Worm (Caenorhabditis elegans) whole organism, L4 larva: ENCODE results near the gene F57A10.4.

Experiments
- D1046.2 ChIP-seq: fragments of 200-800 bp; sonication (Bioruptor generic); IDR thresholded peaks from 2 replicates; pipeline ENCODE4 v1.3.6; 2022; ENCODE audit warnings: missing genetic modification characterization, missing compliant biosample characterization
- F44E2.7 ChIP-seq: fragments of 200-800 bp; sonication (Bioruptor generic); IDR thresholded peaks from 2 replicates; pipeline ENCODE4 v2.1.2; 2022; ENCODE audit warnings: missing genetic modification characterization, missing compliant biosample characterization
- F49E8.2 ChIP-seq: sonication (generic microtip); optimal IDR thresholded peaks from 2 replicates; lab custom pipeline; 2016; ENCODE audit warnings: missing compliant biosample characterization, mild to moderate bottlenecking, missing genetic modification characterization, borderline replicate concordance
- ceh-28 ChIP-seq: fragments of 150-350 bp; optimal IDR thresholded peaks from 2 replicates; lab custom pipeline; 2014; ENCODE audit warnings: missing biosample characterization, missing genetic modification reagents, missing genetic modification characterization
- lin-13 ChIP-seq: fragments of 150-350 bp; optimal IDR thresholded peaks from 2 replicates; lab custom pipeline; 2014; ENCODE audit warnings: missing biosample characterization, missing genetic modification reagents, missing genetic modification characterization
- lin-39 ChIP-seq: fragments of 150-350 bp; optimal IDR thresholded peaks from 2 replicates; lab custom pipeline; 2014; ENCODE audit warnings: missing biosample characterization, missing genetic modification reagents, missing genetic modification characterization
- lsy-2 ChIP-seq, 2 experiments: fragments of 150-350 bp in 1 of 2; sonication (generic microtip) in 1 of 2; optimal IDR thresholded peaks; 2 replicates each; lab custom pipeline; 2014 to 2017; ENCODE audit warnings: missing biosample characterization in 2 of 2, missing genetic modification characterization in 2 of 2
- nhr-77 ChIP-seq: fragments of 150-350 bp; optimal IDR thresholded peaks from 2 replicates; lab custom pipeline; 2014; ENCODE audit warnings: missing biosample characterization, missing genetic modification characterization
- tag-97 ChIP-seq: fragments of 200-800 bp; sonication (Bioruptor generic); IDR thresholded peaks from 2 replicates; pipeline ENCODE4 v1.3.6; 2022; ENCODE audit warnings: missing genetic modification characterization, missing compliant biosample characterization
- unc-130 ChIP-seq: sonication (generic microtip); optimal IDR thresholded peaks from 2 replicates; lab custom pipeline; 2016; ENCODE audit warnings: missing genetic modification reagents, missing genetic modification characterization, missing compliant biosample characterization

ce11 chrV:15732209-15732608 lies 37.0 kb upstream of the F57A10.4 start, which contains the start of gene str-38:
- no peak for TF ChIP-seq lsy-2 (tag; optimal IDR thresholded peaks at IDR 0.05; lab: Kevin White, UChicago)
- TF ChIP-seq F44E2.7 (GFP tag; lab: Robert Waterston, UW): no peak
- TF ChIP-seq unc-130 (GFP tag; lab: Kevin White, UChicago): no peak
- TF ChIP-seq F49E8.2 (tag; lab: Kevin White, UChicago): no peak
- no peak for TF ChIP-seq D1046.2 (GFP tag; lab: Robert Waterston, UW)
- no peak for TF ChIP-seq lin-39 (tag; lab: Kevin White, UChicago)
- TF ChIP-seq lin-13 (GFP tag; lab: Kevin White, UChicago): no peak
- no peak for TF ChIP-seq nhr-77 (tag; lab: Kevin White, UChicago)
- no peak for TF ChIP-seq ceh-28
- no peak for TF ChIP-seq tag-97 (GFP tag; lab: Robert Waterston, UW)
